Fruit fly (Drosophila melanogaster): ENCODE data around the gene gammaSnap2.

gammaSnap2 gene

dm6 chr3R:10132906-10133416 is 11.8 kb upstream of the gammaSnap2 start (continued):
- TF ChIP-seq CG12155 (GFP tag; optimal IDR thresholded peaks at IDR 0.05) (peak; percentile 23), CG4282 (GFP tag; optimal IDR thresholded peaks at IDR 0.05) (no peak), MTF-1 (GFP tag; optimal IDR thresholded peaks at IDR 0.05; ENCODE audit: borderline replicate concordance) (no peak), slbo (GFP tag; IDR thresholded peaks at IDR 0.05) (0 out of 2 replicates have a peak, but pooled peaks have one; percentile 26), CG15073 (GFP tag; optimal IDR thresholded peaks at IDR 0.05) (no peak), wdn (GFP tag; IDR thresholded peaks at IDR 0.05) (no peak), stc (GFP tag; IDR thresholded peaks at IDR 0.05) (no peak), gsb (GFP tag; IDR thresholded peaks at IDR 0.05) (no peak), gfzf (GFP tag; optimal IDR thresholded peaks at IDR 0.05) (no peak), cad (GFP tag; optimal IDR thresholded peaks at IDR 0.05) (no peak), E2f1 (GFP tag; IDR thresholded peaks at IDR 0.05) (no peak), CG12299 (tag; optimal IDR thresholded peaks at IDR 0.05) (no peak), Abd-B (GFP tag; optimal IDR thresholded peaks at IDR 0.05) (no peak), ERR (GFP tag; optimal IDR thresholded peaks at IDR 0.05) (no peak), CG15269 (tag; optimal IDR thresholded peaks at IDR 0.05) (peak; percentile 8), CG7357 (GFP tag; IDR thresholded peaks at IDR 0.05) (no peak), CG12391 (tag; optimal IDR thresholded peaks at IDR 0.05) (peak; percentile 37), luna (GFP tag; optimal IDR thresholded peaks at IDR 0.05) (no peak), Doc2 (GFP tag; IDR thresholded peaks at IDR 0.05) (no peak), run (tag; optimal IDR thresholded peaks at IDR 0.05) (no peak), CG15514 (GFP tag; optimal IDR thresholded peaks at IDR 0.05) (no peak), H15 (GFP tag; IDR thresholded peaks at IDR 0.05) (no peak), CG17359 (tag; optimal IDR thresholded peaks at IDR 0.05) (peak; percentile 26), row (GFP tag; IDR thresholded peaks at IDR 0.05) (peak; percentile 48; the same call in 2 of the 3 replicates), CG8478 (optimal IDR thresholded peaks at IDR 0.05) (no peak), CG7839 (tag; optimal IDR thresholded peaks at IDR 0.05) (no peak), CG12942 (GFP tag; optimal IDR thresholded peaks at IDR 0.05) (no peak), CG9797 (GFP tag; optimal IDR thresholded peaks at IDR 0.05) (no peak), CG4360 (GFP tag; IDR thresholded peaks at IDR 0.05) (peak; percentile 99), CG8944 (GFP tag; optimal IDR thresholded peaks at IDR 0.05) (no peak), hth (optimal IDR thresholded peaks at IDR 0.05) (no peak), E2f2 (GFP tag; IDR thresholded peaks at IDR 0.05) (0 out of 2 replicates have a peak, but pooled peaks have one; percentile 30), ap (GFP tag; IDR thresholded peaks at IDR 0.05) (no peak), CG16813 (GFP tag; IDR thresholded peaks at IDR 0.05; ENCODE audit: partially characterized antibody) (no peak), prd (optimal IDR thresholded peaks at IDR 0.05) (no peak), prd (GFP tag; IDR thresholded peaks at IDR 0.05) (no peak; the same call in 2 of the 3 replicates), CG7786 (GFP tag; optimal IDR thresholded peaks at IDR 0.05) (no peak), CG33213 (GFP tag; optimal IDR thresholded peaks at IDR 0.05) (no peak), fd96Cb (tag; optimal IDR thresholded peaks at IDR 0.05) (no peak), vnd (GFP tag; IDR thresholded peaks at IDR 0.05; ENCODE audit: partially characterized antibody) (no peak), Dp (GFP tag; optimal IDR thresholded peaks at IDR 0.05) (peak; percentile 36), toy (GFP tag; IDR thresholded peaks at IDR 0.05) (no peak), CG13424 (tag; optimal IDR thresholded peaks at IDR 0.05) (no peak), CG9215 (GFP tag; IDR thresholded peaks at IDR 0.05) (no peak), CG6254 (GFP tag; optimal IDR thresholded peaks at IDR 0.05) (no peak), CG11504 (tag; optimal IDR thresholded peaks at IDR 0.05) (peak; percentile 35), CG10979 (tag; optimal IDR thresholded peaks at IDR 0.05) (peak; percentile 2), crol (GFP tag; IDR thresholded peaks at IDR 0.05) (no peak), fd102C (GFP tag; optimal IDR thresholded peaks at IDR 0.05) (no peak), CG18011 (GFP tag; optimal IDR thresholded peaks at IDR 0.05) (no peak), sd (tag; optimal IDR thresholded peaks at IDR 0.05) (no peak), Med (GFP tag) (peak; percentile 52)

All from whole organism, embryonic.